Fruit fly (Drosophila melanogaster) whole organism, embryonic: ENCODE results near the gene CG9837.

Experiments
- Blimp-1 ChIP-seq: fragments of 200-800 bp; sonication (Bioruptor generic); optimal IDR thresholded peaks from 3 replicates; lab custom pipeline; 2018; ENCODE audit warnings: missing biosample characterization, missing genetic modification characterization, mild to moderate bottlenecking, moderate library complexity, missing genetic modification reagents
- CG10147 ChIP-seq: fragments of 200-800 bp; sonication (Bioruptor generic); optimal IDR thresholded peaks from 2 replicates; lab custom pipeline; 2019; ENCODE audit warnings: missing biosample characterization, mild to moderate bottlenecking, missing genetic modification characterization, moderate library complexity
- CG1529 ChIP-seq: fragments of 200-800 bp; sonication (Bioruptor generic); optimal IDR thresholded peaks from 3 replicates; lab custom pipeline; 2018; ENCODE audit warnings: missing biosample characterization, missing genetic modification characterization
- CG1603 ChIP-seq: fragments of 200-800 bp; sonication (Bioruptor generic); optimal IDR thresholded peaks from 2 replicates; lab custom pipeline; 2019; ENCODE audit warnings: missing biosample characterization, mild to moderate bottlenecking, missing genetic modification characterization, moderate library complexity
- CG16815 ChIP-seq: fragments of 200-800 bp; sonication (Bioruptor generic); optimal IDR thresholded peaks from 3 replicates; lab custom pipeline; 2017; ENCODE audit warnings: missing biosample characterization, mild to moderate bottlenecking, missing genetic modification characterization
- CG17612 ChIP-seq: fragments of 200-800 bp; sonication (Bioruptor generic); IDR thresholded peaks from 2 replicates; pipeline ENCODE4 v1.3.6; 2022; ENCODE audit warnings: missing biosample characterization, missing genetic modification characterization
- CG1792 ChIP-seq: fragments of 200-800 bp; sonication (Bioruptor generic); optimal IDR thresholded peaks from 2 replicates; lab custom pipeline; 2016; ENCODE audit warnings: missing biosample characterization, missing genetic modification characterization
- CG2678 ChIP-seq: fragments of 200-800 bp; sonication (Bioruptor generic); optimal IDR thresholded peaks from 3 replicates; lab custom pipeline; 2019; ENCODE audit warnings: missing biosample characterization, mild to moderate bottlenecking, missing genetic modification characterization, moderate library complexity
- CG4282 ChIP-seq: fragments of 200-800 bp; sonication (Bioruptor generic); optimal IDR thresholded peaks from 2 replicates; lab custom pipeline; 2016; ENCODE audit warnings: missing biosample characterization, missing genetic modification characterization
- CG5245 ChIP-seq: fragments of 200-800 bp; sonication (Bioruptor generic); optimal IDR thresholded peaks from 3 replicates; lab custom pipeline; 2016; ENCODE audit warnings: missing biosample characterization, missing genetic modification characterization
- CG7271 ChIP-seq: fragments of 200-800 bp; sonication (Bioruptor generic); optimal IDR thresholded peaks from 2 replicates; lab custom pipeline; 2018; ENCODE audit warnings: missing biosample characterization, mild to moderate bottlenecking, missing genetic modification characterization, moderate library complexity
- CG8089 ChIP-seq: fragments of 200-800 bp; sonication (Bioruptor generic); optimal IDR thresholded peaks from 3 replicates; lab custom pipeline; 2016; ENCODE audit warnings: missing biosample characterization, missing genetic modification characterization
- CG8290 ChIP-seq, 3 experiments: fragments of 200-800 bp; sonication (Bioruptor generic); optimal IDR thresholded peaks; 2 replicates each; lab custom pipeline; 2016 to 2019; ENCODE audit warnings: missing biosample characterization in 3 of 3, missing genetic modification characterization in 3 of 3, mild to moderate bottlenecking in 2 of 3, moderate library complexity in 1 of 3
- CG8765 ChIP-seq: fragments of 200-800 bp; sonication (Bioruptor generic); IDR thresholded peaks from 2 replicates; pipeline ENCODE4 v1.3.6; 2022; ENCODE audit warnings: missing biosample characterization, missing genetic modification characterization
- CG8944 ChIP-seq: fragments of 200-800 bp; sonication (Bioruptor generic); optimal IDR thresholded peaks from 3 replicates; lab custom pipeline; 2016; ENCODE audit warnings: missing biosample characterization, missing genetic modification characterization
- CoRest ChIP-seq: fragments of 200-800 bp; sonication (Bioruptor generic); optimal IDR thresholded peaks from 3 replicates; lab custom pipeline; 2018; ENCODE audit warnings: missing biosample characterization, mild to moderate bottlenecking, missing genetic modification characterization, moderate library complexity
- Dip2 ChIP-seq: fragments of 200-800 bp; sonication (Bioruptor generic); IDR thresholded peaks from 2 replicates; pipeline ENCODE4 v1.3.6; 2022; ENCODE audit warnings: missing biosample characterization, missing genetic modification characterization
- Ets97D ChIP-seq: fragments of 200-800 bp; sonication (Bioruptor generic); optimal IDR thresholded peaks from 3 replicates; lab custom pipeline; 2016; ENCODE audit warnings: missing biosample characterization, missing genetic modification characterization
- H2.0 ChIP-seq: fragments of 200-800 bp; sonication (Bioruptor generic); IDR thresholded peaks from 2 replicates; pipeline ENCODE4 v1.3.6; 2022; ENCODE audit warnings: missing biosample characterization, missing genetic modification characterization
- HLH3B ChIP-seq: fragments of 200-800 bp; sonication (Bioruptor generic); IDR thresholded peaks from 2 replicates; pipeline ENCODE4 v1.3.6; 2022; ENCODE audit warnings: missing biosample characterization, missing genetic modification characterization
- HLHmδ ChIP-seq: fragments of 200-800 bp; sonication (Bioruptor generic); optimal IDR thresholded peaks from 2 replicates; lab custom pipeline; 2018; ENCODE audit warnings: missing biosample characterization, mild to moderate bottlenecking, missing genetic modification characterization, moderate library complexity
- Kr ChIP-seq: fragments of 200-800 bp; sonication (Bioruptor generic); optimal IDR thresholded peaks from 2 replicates; lab custom pipeline; 2017; ENCODE audit warnings: missing biosample characterization, mild to moderate bottlenecking, missing genetic modification characterization
- NK7.1 ChIP-seq: fragments of 200-800 bp; sonication (Bioruptor generic); optimal IDR thresholded peaks from 3 replicates; lab custom pipeline; 2016; ENCODE audit warnings: missing biosample characterization, missing genetic modification characterization
- Neu2 ChIP-seq: fragments of 200-800 bp; sonication (Bioruptor generic); optimal IDR thresholded peaks from 3 replicates; lab custom pipeline; 2016; ENCODE audit warnings: missing biosample characterization, missing genetic modification characterization, borderline replicate concordance
- Nf-YA ChIP-seq: fragments of 200-800 bp; sonication (Bioruptor generic); IDR thresholded peaks from 2 replicates; pipeline ENCODE4 v1.3.6; 2022; ENCODE audit warnings: missing biosample characterization, missing genetic modification characterization
- PHDP ChIP-seq: fragments of 200-800 bp; sonication (Bioruptor generic); optimal IDR thresholded peaks from 3 replicates; lab custom pipeline; 2018; ENCODE audit warnings: missing biosample characterization, mild to moderate bottlenecking, missing genetic modification characterization, moderate library complexity
- Ptx1 ChIP-seq: fragments of 200-800 bp; sonication (Bioruptor generic); IDR thresholded peaks from 2 replicates; pipeline ENCODE4 v1.3.6; 2022; ENCODE audit warnings: missing biosample characterization, missing genetic modification characterization
- Sox102F ChIP-seq: fragments of 200-800 bp; sonication (Bioruptor generic); optimal IDR thresholded peaks from 2 replicates; lab custom pipeline; 2018; ENCODE audit warnings: missing biosample characterization, mild to moderate bottlenecking, missing genetic modification characterization, moderate library complexity
- Spps ChIP-seq: fragments of 200-800 bp; sonication (Bioruptor generic); optimal IDR thresholded peaks from 2 replicates; lab custom pipeline; 2018; ENCODE audit warnings: missing biosample characterization, mild to moderate bottlenecking, missing genetic modification characterization
- bsh ChIP-seq, 2 experiments: fragments of 200-800 bp; sonication (Bioruptor generic); optimal IDR thresholded peaks; 2 replicates each; lab custom pipeline; 2017 to 2018; ENCODE audit warnings: mild to moderate bottlenecking in 2 of 2, missing biosample characterization in 2 of 2, missing genetic modification characterization in 2 of 2, moderate library complexity in 1 of 2
- chif ChIP-seq, 2 experiments: fragments of 200-800 bp; sonication (Bioruptor generic); optimal IDR thresholded peaks; 3 replicates each; lab custom pipeline; 2016; ENCODE audit warnings: missing biosample characterization in 2 of 2, missing genetic modification characterization in 2 of 2
- chn ChIP-seq: fragments of 200-800 bp; sonication (Bioruptor generic); optimal IDR thresholded peaks from 2 replicates; lab custom pipeline; 2016; ENCODE audit warnings: missing biosample characterization, missing genetic modification characterization
- ci ChIP-seq: fragments of 200-800 bp; sonication (Bioruptor generic); IDR thresholded peaks from 3 replicates; pipeline ENCODE4 v1.3.6; 2022; ENCODE audit warnings: missing biosample characterization, missing genetic modification characterization
- ems ChIP-seq: fragments of 200-800 bp; sonication (Bioruptor generic); optimal IDR thresholded peaks from 3 replicates; lab custom pipeline; 2016; ENCODE audit warnings: missing biosample characterization, missing genetic modification characterization
- en ChIP-seq: fragments of 200-800 bp; sonication (Bioruptor generic); optimal IDR thresholded peaks from 2 replicates; lab custom pipeline; 2016; ENCODE audit warnings: missing biosample characterization, missing genetic modification characterization
- esg ChIP-seq: fragments of 200-800 bp; sonication (Bioruptor generic); conservative IDR thresholded peaks from 2 replicates; pipeline ENCODE4 v1.3.6; 2022; ENCODE audit warnings: missing biosample characterization, missing genetic modification characterization
- eve ChIP-seq, 2 experiments: fragments of >200 bp; optimal IDR thresholded peaks; 2 replicates each; lab custom pipeline; 2017; ENCODE audit warnings: missing biosample characterization in 2 of 2, missing genetic modification characterization in 2 of 2
- gce ChIP-seq: fragments of 200-800 bp; sonication (Bioruptor generic); IDR thresholded peaks from 3 replicates; pipeline ENCODE4 v1.3.6; 2022; ENCODE audit warnings: missing biosample characterization, missing genetic modification characterization
- lmd ChIP-seq: fragments of 200-800 bp; sonication (Bioruptor generic); IDR thresholded peaks from 2 replicates; pipeline ENCODE4 v1.3.6; 2022; ENCODE audit warnings: missing biosample characterization, missing genetic modification characterization
- luna ChIP-seq: fragments of 200-800 bp; sonication (Bioruptor generic); optimal IDR thresholded peaks from 2 replicates; lab custom pipeline; 2016; ENCODE audit warnings: missing biosample characterization, missing genetic modification characterization
- maf-S ChIP-seq: fragments of 200-800 bp; sonication (Bioruptor generic); optimal IDR thresholded peaks from 2 replicates; lab custom pipeline; 2016; ENCODE audit warnings: missing biosample characterization, missing genetic modification characterization
- pita ChIP-seq: fragments of 200-800 bp; sonication (Bioruptor generic); optimal IDR thresholded peaks from 2 replicates; lab custom pipeline; 2017; ENCODE audit warnings: missing biosample characterization, mild to moderate bottlenecking, missing genetic modification characterization
- repo ChIP-seq: fragments of 200-800 bp; sonication (Bioruptor generic); optimal IDR thresholded peaks from 2 replicates; lab custom pipeline; 2016; ENCODE audit warnings: missing biosample characterization, missing genetic modification characterization
- sens ChIP-seq: fragments of 200-800 bp; sonication (Bioruptor generic); peaks from one replicate; lab custom pipeline; 2016; ENCODE audit warnings: missing biosample characterization, missing genetic modification characterization
- sens-2 ChIP-seq: fragments of 200-800 bp; sonication (Bioruptor generic); IDR thresholded peaks from 2 replicates; pipeline ENCODE4 v1.3.6; 2022; ENCODE audit warnings: missing biosample characterization, missing genetic modification characterization
- tap ChIP-seq: fragments of 200-800 bp; optimal IDR thresholded peaks from 3 replicates; lab custom pipeline; 2019; ENCODE audit warnings: missing biosample characterization, mild to moderate bottlenecking, missing genetic modification characterization, moderate library complexity
- toy ChIP-seq: fragments of 200-800 bp; sonication (Bioruptor generic); IDR thresholded peaks from 2 replicates; pipeline ENCODE4 v1.3.6; 2022; ENCODE audit warnings: missing biosample characterization, missing genetic modification characterization
- tx ChIP-seq: fragments of 200-800 bp; sonication (Bioruptor generic); optimal IDR thresholded peaks from 2 replicates; lab custom pipeline; 2016; ENCODE audit warnings: missing biosample characterization, missing genetic modification characterization
- zfh1 ChIP-seq: fragments of 200-800 bp; sonication (Bioruptor generic); IDR thresholded peaks from 3 replicates; pipeline ENCODE4 v1.3.6; 2022; ENCODE audit warnings: missing biosample characterization, missing genetic modification characterization

The CG9837 gene

DNA sequence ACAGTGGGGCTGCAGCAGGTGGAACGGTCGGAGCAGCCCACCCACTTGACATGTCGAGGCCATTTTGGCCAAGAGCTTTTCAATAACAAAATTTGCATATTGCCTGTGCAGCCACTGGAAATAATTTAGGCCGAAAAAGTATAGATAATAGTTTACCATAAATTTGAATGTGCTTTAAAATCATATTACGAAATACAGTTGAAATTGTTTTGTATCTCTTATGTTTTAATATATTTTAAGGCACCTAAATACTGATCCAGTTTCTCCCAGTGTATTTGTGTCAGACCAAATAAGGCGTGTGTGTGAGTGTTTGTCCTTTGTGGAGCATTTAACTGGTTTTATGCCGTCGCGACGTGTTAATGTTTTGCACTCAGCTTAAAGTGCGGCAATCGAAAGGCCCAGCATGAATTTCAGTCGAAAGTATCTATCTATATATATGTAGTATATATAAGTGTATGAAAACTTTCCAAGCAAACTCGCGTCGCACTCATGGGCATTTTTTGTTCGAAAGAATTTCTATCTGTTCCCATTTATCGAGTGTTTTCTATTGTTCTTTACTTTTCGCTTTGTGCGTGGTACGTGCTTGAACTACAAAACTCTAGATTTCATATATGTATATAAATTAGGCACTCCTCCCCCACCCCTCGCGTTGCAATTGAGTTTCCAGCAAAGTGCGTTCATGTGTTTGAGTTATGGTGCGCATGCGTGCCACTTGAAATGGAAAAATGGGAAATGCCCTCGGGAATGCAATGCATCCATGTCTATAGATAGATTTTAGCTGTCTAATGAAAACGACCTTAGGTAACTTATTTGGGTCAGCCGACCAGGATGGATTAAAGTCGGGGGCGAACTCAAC, 36.2 kb upstream of the CG9837 start (continued):
- TF ChIP-seq HLHmδ (GFP tag; lab: Kevin White, UChicago) (peak; percentile 50), Ptx1 (GFP tag; lab: Robert Waterston, UW) (no peak; the same call in 1 of the 2 replicates), CG4282 (GFP tag; lab: Kevin White, UChicago) (no peak), CG1792 (GFP tag; lab: Kevin White, UChicago) (no peak), Neu2 (GFP tag; lab: Kevin White, UChicago) (no peak), Blimp-1 (peak; percentile 43), CG5245 (GFP tag; lab: Kevin White, UChicago) (peak; percentile 5), toy (GFP tag; lab: Robert Waterston, UW) (no peak), Sox102F (GFP tag; lab: Kevin White, UChicago) (peak; percentile 38), maf-S (GFP tag; lab: Kevin White, UChicago) (no peak), Kr (GFP tag; lab: Kevin White, UChicago) (no peak), tx (GFP tag; lab: Kevin White, UChicago) (no peak), Spps (tag; lab: Kevin White, UChicago) (peak; percentile 2), ci (GFP tag; lab: Robert Waterston, UW) (0 out of 3 replicates have a peak, but pooled peaks have one; percentile 43), CG2678 (peak; percentile 20), esg (GFP tag; lab: Robert Waterston, UW) (peak; percentile 29; the same call in 1 of the 2 replicates), luna (no peak), en (GFP tag; lab: Kevin White, UChicago) (no peak), Ets97D (GFP tag; lab: Kevin White, UChicago) (no peak), CG17612 (no peak), chn (GFP tag; lab: Kevin White, UChicago) (peak; percentile 12), CG16815 (GFP tag; lab: Kevin White, UChicago) (peak; percentile 37), PHDP (tag; lab: Kevin White, UChicago) (peak; percentile 21), sens (peak; percentile 71), bsh (GFP tag; optimal IDR thresholded peaks at IDR 0.05; lab: Kevin White, UChicago) (peak; percentile 1 to 70), NK7.1 (GFP tag; lab: Kevin White, UChicago) (no peak), sens-2 (GFP tag; lab: Robert Waterston, UW) (no peak), zfh1 (GFP tag; lab: Robert Waterston, UW) (peak; percentile 63; the same call in 1 of the 3 replicates), Dip2 (GFP tag; lab: Robert Waterston, UW) (no peak), HLH3B (GFP tag; lab: Robert Waterston, UW) (no peak), CG10147 (no peak), eve (GFP tag; optimal IDR thresholded peaks at IDR 0.05; lab: Kevin White, UChicago) (peak in 1 of 2 experiments; percentile 55), CG8290 (GFP tag; optimal IDR thresholded peaks at IDR 0.05; lab: Kevin White, UChicago) (no peak), CG8290 (tag; optimal IDR thresholded peaks at IDR 0.05; lab: Kevin White, UChicago) (peak in 1 of 2 experiments; percentile 16), CG1603 (tag; lab: Kevin White, UChicago) (peak; percentile 69), gce (GFP tag; lab: Robert Waterston, UW) (0 out of 3 replicates have a peak, but pooled peaks have one; percentile 12), tap (tag; lab: Kevin White, UChicago) (peak; percentile 18), repo (GFP tag; lab: Kevin White, UChicago) (no peak), CG7271 (tag; lab: Kevin White, UChicago) (no peak), CG8089 (GFP tag; lab: Kevin White, UChicago) (no peak), chif (GFP tag; optimal IDR thresholded peaks at IDR 0.05; lab: Kevin White, UChicago) (peak in 1 of 2 experiments; percentile 23), lmd (GFP tag; lab: Robert Waterston, UW) (no peak), ems (GFP tag; lab: Kevin White, UChicago) (no peak), Nf-YA (GFP tag; lab: Robert Waterston, UW) (no peak), CG1529 (peak; percentile 23), H2.0 (GFP tag; lab: Robert Waterston, UW) (0 out of 2 replicates have a peak, but pooled peaks have one; percentile 24), CoRest (tag; lab: Kevin White, UChicago) (peak; percentile 43), CG8944 (GFP tag; lab: Kevin White, UChicago) (no peak), CG8765 (GFP tag; lab: Robert Waterston, UW) (peak; percentile 26; the same call in 1 of the 2 replicates), pita (no peak)
